Worm (Caenorhabditis elegans): ENCODE results near the gene C09B9.1.

DNA sequence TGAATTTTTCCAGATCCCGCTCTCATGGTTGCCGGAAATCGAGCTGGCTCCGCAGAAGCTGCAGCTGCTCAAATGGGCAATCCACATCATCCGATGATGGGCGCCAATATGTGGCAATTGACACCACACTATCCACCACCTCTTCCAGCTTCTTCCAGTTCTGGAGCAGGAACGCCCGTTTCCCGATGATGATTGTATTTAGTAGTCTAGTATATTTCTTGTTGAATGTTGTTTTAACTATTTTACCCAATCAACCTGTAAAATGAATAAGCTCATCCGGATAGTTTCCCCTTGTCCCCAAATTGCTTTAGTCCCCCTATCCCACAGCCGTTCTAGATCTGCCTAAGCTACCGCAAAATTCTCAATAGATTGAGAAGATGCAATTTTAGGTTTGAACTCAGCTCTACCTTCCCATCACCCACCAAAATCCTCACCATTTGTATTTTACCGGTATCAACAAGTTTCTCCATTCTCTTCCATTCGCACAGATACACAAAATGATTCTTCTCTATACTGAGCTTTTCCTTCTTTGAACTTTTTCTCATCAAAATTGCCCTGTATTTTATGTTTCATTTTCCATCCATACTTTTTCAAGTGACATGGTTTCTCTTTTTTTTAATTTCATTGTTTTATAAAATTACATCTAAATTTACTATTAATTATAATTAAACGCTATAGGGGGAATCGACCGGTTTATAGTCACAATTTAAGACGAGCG is 48.8 kb downstream of the C09B9.1 start:
- TF ChIP-seq nhr-76 (tag; optimal IDR thresholded peaks at IDR 0.05) (no peak), unc-62 (GFP tag; optimal IDR thresholded peaks at IDR 0.05) (no peak), unc-39 (tag; optimal IDR thresholded peaks at IDR 0.05) (no peak), flh-1 (GFP tag; optimal IDR thresholded peaks at IDR 0.05) (no peak), pha-4 (tag; optimal IDR thresholded peaks at IDR 0.05) (no peak), nhr-237 (tag; optimal IDR thresholded peaks at IDR 0.05) (no peak), lsy-2 (tag; optimal IDR thresholded peaks at IDR 0.05) (no peak), snpc-4 (tag; optimal IDR thresholded peaks at IDR 0.05) (no peak), ztf-11 (tag; optimal IDR thresholded peaks at IDR 0.05) (no peak), nhr-12 (tag; optimal IDR thresholded peaks at IDR 0.05) (no peak), nhr-28 (tag; optimal IDR thresholded peaks at IDR 0.05) (no peak), lin-13 (tag; optimal IDR thresholded peaks at IDR 0.05) (no peak)

Data from whole organism, mixed stage, embryonic.